Fruit fly (Drosophila melanogaster) S2 (cell line): ENCODE data around the gene CG13308.

Source experiments
- CG8478 ChIP-seq: fragments of >200 bp; optimal IDR thresholded peaks from 2 replicates; lab custom pipeline; 2018
- CTCF ChIP-seq, 2 experiments: fragments of >200 bp; optimal IDR thresholded peaks; 2 replicates each; lab custom pipeline; 2018

dm6 chr3L:8763037-8763454, 45.3 kb upstream of the CG13308 start:
- TF ChIP-seq CG8478 (lab: Kevin White, UChicago) (no peak), CTCF (optimal IDR thresholded peaks at IDR 0.05; lab: Kevin White, UChicago) (no peak)
